Fruit fly (Drosophila melanogaster): Measurements from ENCODE around the gene Ets21C.

DNA sequence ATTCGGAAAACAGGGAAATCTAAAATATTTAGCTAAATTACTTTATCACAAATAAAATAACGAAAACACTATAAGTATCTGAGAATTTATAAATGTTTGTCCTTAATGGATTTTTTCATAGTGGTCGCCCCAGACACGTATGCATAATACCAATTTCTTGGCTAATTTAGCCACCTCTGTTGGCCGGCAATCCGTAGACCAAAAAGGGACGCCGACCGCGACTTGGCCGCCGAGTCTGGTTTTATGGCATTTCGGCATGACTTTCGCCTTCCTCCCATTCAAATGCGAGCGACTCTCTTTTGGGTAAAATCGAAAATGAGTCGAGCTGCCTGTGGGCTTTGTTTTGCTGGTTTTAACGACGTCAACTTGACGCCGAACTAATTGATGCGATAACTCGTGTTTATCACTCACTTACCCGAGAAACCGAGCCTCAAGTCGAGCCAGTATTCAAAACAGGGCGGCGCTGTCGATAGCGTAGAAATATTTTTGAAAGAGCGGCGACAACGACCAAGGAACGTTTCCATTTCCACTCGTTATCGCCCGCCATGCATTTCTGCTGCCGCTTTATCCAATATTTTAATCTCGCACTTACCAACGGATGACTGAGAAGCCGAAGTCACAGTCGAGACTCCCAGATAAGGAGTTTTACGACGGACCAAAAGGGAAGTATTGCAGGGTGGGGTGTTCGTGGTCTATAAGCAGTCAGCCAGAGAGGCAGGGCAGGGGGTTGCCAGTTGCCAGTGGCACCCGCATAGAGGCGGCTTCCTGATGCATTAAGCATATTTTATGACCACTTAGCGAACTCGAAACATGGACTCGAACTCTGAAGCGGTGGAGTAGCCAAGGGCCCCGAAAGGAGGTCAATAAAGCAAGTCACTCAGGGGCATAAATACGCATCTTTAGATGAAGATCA is 33.5 kb downstream of the Ets21C start:
- TF ChIP-seq tin (GFP tag; optimal IDR thresholded peaks at IDR 0.05) (no peak), CG3281 (GFP tag; optimal IDR thresholded peaks at IDR 0.05) (no peak), CG10565 (GFP tag; optimal IDR thresholded peaks at IDR 0.05) (no peak), Oli (tag; optimal IDR thresholded peaks at IDR 0.05) (no peak), ATbp (GFP tag; optimal IDR thresholded peaks at IDR 0.05) (no peak), CG42726 (GFP tag; IDR thresholded peaks at IDR 0.05; ENCODE audit: partially characterized antibody) (no peak), CG8388 (GFP tag; optimal IDR thresholded peaks at IDR 0.05) (no peak), Ets65A (GFP tag) (no peak), Drgx (GFP tag; IDR thresholded peaks at IDR 0.05) (no peak), Doc3 (GFP tag; IDR thresholded peaks at IDR 0.05; ENCODE audit: partially characterized antibody) (no peak), ro (GFP tag; IDR thresholded peaks at IDR 0.05) (no peak), MESR4 (GFP tag; optimal IDR thresholded peaks at IDR 0.05) (no peak), YL-1 (GFP tag; optimal IDR thresholded peaks at IDR 0.05) (no peak), dmrt99B (tag; optimal IDR thresholded peaks at IDR 0.05) (no peak)

Measured in whole organism, embryonic.